Fruit fly (Drosophila melanogaster) whole organism, embryonic: ENCODE measurements around the gene Sps2.
A peak's percentile ranks its signal among the peaks of the same experiment; 100 is the strongest.

Experiments used
- CG10959 ChIP-seq: fragments of 200-800 bp; sonication (Bioruptor generic); IDR thresholded peaks from 2 replicates; pipeline ENCODE4 v1.3.6; 2022; ENCODE audit warnings: missing biosample characterization, missing genetic modification characterization
- CG11247 ChIP-seq: fragments of 200-800 bp; sonication (Bioruptor generic); IDR thresholded peaks from 2 replicates; pipeline ENCODE4 v1.3.6; 2022; ENCODE audit warnings: missing biosample characterization, missing genetic modification characterization
- CG11398 ChIP-seq: fragments of 200-800 bp; sonication (Bioruptor generic); optimal IDR thresholded peaks from 2 replicates; lab custom pipeline; 2016; ENCODE audit warnings: missing biosample characterization, missing genetic modification characterization
- CG12942 ChIP-seq: fragments of 200-800 bp; sonication (Bioruptor generic); optimal IDR thresholded peaks from 3 replicates; lab custom pipeline; 2016; ENCODE audit warnings: missing biosample characterization, missing genetic modification characterization
- CG13296 ChIP-seq: fragments of 200-800 bp; sonication (Bioruptor generic); optimal IDR thresholded peaks from 3 replicates; lab custom pipeline; 2018; ENCODE audit warnings: missing biosample characterization, mild to moderate bottlenecking, missing genetic modification characterization
- CG14050 ChIP-seq: fragments of 200-800 bp; sonication (Bioruptor generic); IDR thresholded peaks from 3 replicates; pipeline ENCODE4 v1.3.6; 2022; ENCODE audit warnings: missing biosample characterization, missing genetic modification characterization
- CG1529 ChIP-seq: fragments of 200-800 bp; sonication (Bioruptor generic); optimal IDR thresholded peaks from 3 replicates; lab custom pipeline; 2018; ENCODE audit warnings: missing biosample characterization, missing genetic modification characterization
- CG15514 ChIP-seq: fragments of 200-800 bp; sonication (Bioruptor generic); optimal IDR thresholded peaks from 3 replicates; lab custom pipeline; 2017; ENCODE audit warnings: missing biosample characterization, missing genetic modification characterization, mild to moderate bottlenecking, moderate library complexity, missing genetic modification reagents
- CG1792 ChIP-seq: fragments of 200-800 bp; sonication (Bioruptor generic); optimal IDR thresholded peaks from 2 replicates; lab custom pipeline; 2016; ENCODE audit warnings: missing biosample characterization, missing genetic modification characterization
- CG18262 ChIP-seq: fragments of 200-800 bp; optimal IDR thresholded peaks from 3 replicates; lab custom pipeline; 2019; ENCODE audit warnings: missing biosample characterization, mild to moderate bottlenecking, missing genetic modification characterization, moderate library complexity
- CG3065 ChIP-seq: fragments of 200-800 bp; sonication (Bioruptor generic); optimal IDR thresholded peaks from 2 replicates; lab custom pipeline; 2016; ENCODE audit warnings: missing biosample characterization, missing genetic modification characterization
- CG4730 ChIP-seq: fragments of 200-800 bp; sonication (Bioruptor generic); IDR thresholded peaks from 2 replicates; pipeline ENCODE4 v1.3.6; 2022; ENCODE audit warnings: missing biosample characterization, missing genetic modification characterization
- CG5180 ChIP-seq: fragments of 200-800 bp; sonication (Bioruptor generic); optimal IDR thresholded peaks from 3 replicates; lab custom pipeline; 2017; ENCODE audit warnings: missing biosample characterization, missing genetic modification characterization, mild to moderate bottlenecking, moderate library complexity, missing genetic modification reagents
- CG6175 ChIP-seq: fragments of 200-800 bp; sonication (Bioruptor generic); IDR thresholded peaks from 3 replicates; pipeline ENCODE4 v1.3.6; 2022; ENCODE audit warnings: missing biosample characterization, missing genetic modification characterization
- CG7839 ChIP-seq: fragments of 200-800 bp; sonication (Bioruptor generic); optimal IDR thresholded peaks from 3 replicates; lab custom pipeline; 2018; ENCODE audit warnings: missing biosample characterization, mild to moderate bottlenecking, missing genetic modification characterization, moderate library complexity
- D ChIP-seq, 2 experiments: fragments of 200-800 bp in 1 of 2; fragments of >200 bp in 1 of 2; sonication (Bioruptor generic) in 1 of 2; optimal IDR thresholded peaks; 2 replicates in 1 of 2; 3 replicates in 1 of 2; lab custom pipeline; 2017; ENCODE audit warnings: mild to moderate bottlenecking in 1 of 2, missing biosample characterization in 1 of 2, missing genetic modification characterization in 1 of 2, missing genetic modification reagents in 1 of 2
- Dfd ChIP-seq, 2 experiments: fragments of >200 bp; optimal IDR thresholded peaks; 2 replicates each; lab custom pipeline; 2017; ENCODE audit warnings: missing biosample characterization in 2 of 2, missing genetic modification characterization in 2 of 2
- Dip2 ChIP-seq: fragments of 200-800 bp; sonication (Bioruptor generic); IDR thresholded peaks from 2 replicates; pipeline ENCODE4 v1.3.6; 2022; ENCODE audit warnings: missing biosample characterization, missing genetic modification characterization
- Drgx ChIP-seq: fragments of 200-800 bp; sonication (Bioruptor generic); IDR thresholded peaks from 2 replicates; pipeline ENCODE4 v1.3.6; 2022; ENCODE audit warnings: missing biosample characterization, missing genetic modification characterization
- E2f2 ChIP-seq: fragments of 200-800 bp; sonication (Bioruptor generic); IDR thresholded peaks from 2 replicates; pipeline ENCODE4 v1.3.6; 2022; ENCODE audit warnings: missing biosample characterization, missing genetic modification characterization
- Fer3 ChIP-seq: fragments of 200-800 bp; sonication (Bioruptor generic); optimal IDR thresholded peaks from 2 replicates; lab custom pipeline; 2018; ENCODE audit warnings: missing biosample characterization, mild to moderate bottlenecking, missing genetic modification characterization, moderate library complexity
- HLH54F ChIP-seq: fragments of 200-800 bp; sonication (Bioruptor generic); optimal IDR thresholded peaks from 3 replicates; lab custom pipeline; 2016; ENCODE audit warnings: missing biosample characterization, missing genetic modification characterization
- Lpt ChIP-seq: fragments of >200 bp; optimal IDR thresholded peaks from 2 replicates; lab custom pipeline; 2018; ENCODE audit warnings: missing biosample characterization, missing genetic modification characterization
- NFAT ChIP-seq: fragments of 200-800 bp; sonication (Bioruptor generic); IDR thresholded peaks from 2 replicates; pipeline ENCODE4 v1.3.6; 2022; ENCODE audit warnings: missing biosample characterization, missing genetic modification characterization
- NfI ChIP-seq: fragments of 200-800 bp; sonication (Bioruptor generic); optimal IDR thresholded peaks from 3 replicates; lab custom pipeline; 2018; ENCODE audit warnings: missing biosample characterization, mild to moderate bottlenecking, missing genetic modification characterization, moderate library complexity
- Oaz ChIP-seq: fragments of 200-800 bp; sonication (Bioruptor generic); IDR thresholded peaks from 2 replicates; pipeline ENCODE4 v1.3.6; 2022; ENCODE audit warnings: missing biosample characterization, missing genetic modification characterization
- Ptx1 ChIP-seq: fragments of 200-800 bp; sonication (Bioruptor generic); IDR thresholded peaks from 2 replicates; pipeline ENCODE4 v1.3.6; 2022; ENCODE audit warnings: missing biosample characterization, missing genetic modification characterization
- Ravus ChIP-seq: fragments of 200-800 bp; sonication (Bioruptor generic); IDR thresholded peaks from 2 replicates; pipeline ENCODE4 v1.3.6; 2022; ENCODE audit warnings: missing biosample characterization, missing genetic modification characterization
- bbx ChIP-seq: fragments of 200-800 bp; sonication (Bioruptor generic); IDR thresholded peaks from 2 replicates; pipeline ENCODE4 v1.3.6; 2022; ENCODE audit warnings: missing biosample characterization, missing genetic modification characterization; ENCODE audit not compliant: partially characterized antibody
- ci ChIP-seq: fragments of 200-800 bp; sonication (Bioruptor generic); IDR thresholded peaks from 3 replicates; pipeline ENCODE4 v1.3.6; 2022; ENCODE audit warnings: missing biosample characterization, missing genetic modification characterization
- dmrt11E ChIP-seq: fragments of 200-800 bp; sonication (Bioruptor generic); optimal IDR thresholded peaks from 3 replicates; lab custom pipeline; 2018; ENCODE audit warnings: missing biosample characterization, mild to moderate bottlenecking, missing genetic modification characterization, moderate library complexity
- fd3F ChIP-seq: fragments of 200-800 bp; sonication (Bioruptor generic); optimal IDR thresholded peaks from 2 replicates; lab custom pipeline; 2018; ENCODE audit warnings: missing biosample characterization, mild to moderate bottlenecking, missing genetic modification characterization, moderate library complexity
- gcm2 ChIP-seq: fragments of 200-800 bp; sonication (Bioruptor generic); optimal IDR thresholded peaks from 2 replicates; lab custom pipeline; 2016; ENCODE audit warnings: missing biosample characterization, missing genetic modification characterization
- gem ChIP-seq: fragments of 200-800 bp; sonication (Bioruptor generic); optimal IDR thresholded peaks from 2 replicates; lab custom pipeline; 2019; ENCODE audit warnings: missing biosample characterization, mild to moderate bottlenecking, missing genetic modification characterization, moderate library complexity
- gsb ChIP-seq: fragments of 200-800 bp; sonication (Bioruptor generic); IDR thresholded peaks from 2 replicates; pipeline ENCODE4 v1.3.6; 2022; ENCODE audit warnings: missing biosample characterization, missing genetic modification characterization
- h ChIP-seq: fragments of >200 bp; optimal IDR thresholded peaks from 2 replicates; lab custom pipeline; 2017
- ken ChIP-seq: fragments of 200-800 bp; sonication (Bioruptor generic); IDR thresholded peaks from 3 replicates; pipeline ENCODE4 v1.3.6; 2022; ENCODE audit warnings: missing biosample characterization, missing genetic modification characterization
- lov ChIP-seq, 2 experiments: fragments of 200-800 bp in 1 of 2; fragments of >200 bp in 1 of 2; sonication (Bioruptor generic) in 1 of 2; IDR thresholded peaks in 1 of 2; optimal IDR thresholded peaks in 1 of 2; 2 replicates in 1 of 2; 3 replicates in 1 of 2; pipeline versions ENCODE4 v1.3.6 to Lab custom; 2017 to 2022; ENCODE audit warnings: missing biosample characterization in 1 of 2, missing genetic modification characterization in 1 of 2
- oc ChIP-seq: fragments of 200-800 bp; sonication (Bioruptor generic); optimal IDR thresholded peaks from 2 replicates; lab custom pipeline; 2018; ENCODE audit warnings: missing biosample characterization, mild to moderate bottlenecking, missing genetic modification characterization, moderate library complexity
- pho ChIP-seq: fragments of 200-800 bp; sonication (Bioruptor generic); optimal IDR thresholded peaks from 2 replicates; lab custom pipeline; 2016; ENCODE audit warnings: missing biosample characterization, missing genetic modification characterization
- sens ChIP-seq: fragments of 200-800 bp; sonication (Bioruptor generic); peaks from one replicate; lab custom pipeline; 2016; ENCODE audit warnings: missing biosample characterization, missing genetic modification characterization
- seq ChIP-seq: fragments of 200-800 bp; sonication (Bioruptor generic); IDR thresholded peaks from 2 replicates; pipeline ENCODE4 v1.3.6; 2022; ENCODE audit warnings: missing biosample characterization, missing genetic modification characterization
- slou ChIP-seq: fragments of 200-800 bp; sonication (Bioruptor generic); optimal IDR thresholded peaks from 3 replicates; lab custom pipeline; 2016; ENCODE audit warnings: missing biosample characterization, missing genetic modification characterization
- ssp ChIP-seq: fragments of 200-800 bp; sonication (Bioruptor generic); IDR thresholded peaks from 2 replicates; pipeline ENCODE4 v1.3.6; 2022; ENCODE audit warnings: missing biosample characterization, missing genetic modification characterization
- toy ChIP-seq: fragments of 200-800 bp; sonication (Bioruptor generic); IDR thresholded peaks from 2 replicates; pipeline ENCODE4 v1.3.6; 2022; ENCODE audit warnings: missing biosample characterization, missing genetic modification characterization
- trem ChIP-seq: fragments of 200-800 bp; optimal IDR thresholded peaks from 3 replicates; lab custom pipeline; 2019; ENCODE audit warnings: missing biosample characterization, mild to moderate bottlenecking, missing genetic modification characterization, moderate library complexity
- ttk ChIP-seq: fragments of 200-800 bp; sonication (Bioruptor generic); IDR thresholded peaks from 2 replicates; pipeline ENCODE4 v2.1.2; 2022; ENCODE audit warnings: missing biosample characterization, missing genetic modification characterization
- tup ChIP-seq: fragments of 200-800 bp; sonication (Bioruptor generic); optimal IDR thresholded peaks from 2 replicates; lab custom pipeline; 2016; ENCODE audit warnings: missing biosample characterization, mild to moderate bottlenecking, missing genetic modification characterization, moderate library complexity
- unpg ChIP-seq: fragments of 200-800 bp; sonication (Bioruptor generic); optimal IDR thresholded peaks from 3 replicates; lab custom pipeline; 2018; ENCODE audit warnings: missing biosample characterization, mild to moderate bottlenecking, missing genetic modification characterization, moderate library complexity
- usp ChIP-seq: fragments of >200 bp; optimal IDR thresholded peaks from 2 replicates; lab custom pipeline; 2017; ENCODE audit warnings: missing biosample characterization, missing genetic modification characterization
- vvl ChIP-seq: fragments of 200-800 bp; sonication (Bioruptor generic); IDR thresholded peaks from 2 replicates; pipeline ENCODE4 v1.3.6; 2022; ENCODE audit warnings: missing biosample characterization, missing genetic modification characterization

The Sps2 gene

dm6 chr2L:10310614-10311382 is 31.6 kb upstream of the Sps2 start, which contains the start of gene Cdk5alpha (continued):
- TF ChIP-seq lov (optimal IDR thresholded peaks at IDR 0.05; lab: Kevin White, UChicago), result no peak
- no peak for TF ChIP-seq lov (GFP tag; IDR thresholded peaks at IDR 0.05; lab: Robert Waterston, UW)
- no peak for TF ChIP-seq CG5180 (GFP tag; lab: Kevin White, UChicago)
- no peak for TF ChIP-seq Dip2 (GFP tag; lab: Robert Waterston, UW)
- TF ChIP-seq ttk (GFP tag; lab: Robert Waterston, UW), result no peak
- no peak for TF ChIP-seq HLH54F (GFP tag; lab: Kevin White, UChicago)
- peak; percentile 8 for TF ChIP-seq CG15514 (GFP tag; lab: Kevin White, UChicago)
- no peak for TF ChIP-seq CG4730 (GFP tag; lab: Robert Waterston, UW)
- no peak for TF ChIP-seq Fer3 (tag; lab: Kevin White, UChicago)
- peak; percentile 85 for TF ChIP-seq seq (GFP tag; lab: Robert Waterston, UW)
- no peak for TF ChIP-seq pho
- no peak for TF ChIP-seq CG11398 (GFP tag; lab: Kevin White, UChicago)
- TF ChIP-seq CG6175 (GFP tag; lab: Robert Waterston, UW), result no peak
- no peak for TF ChIP-seq CG11247
- no peak for TF ChIP-seq E2f2 (GFP tag; lab: Robert Waterston, UW)
- TF ChIP-seq CG18262 (tag; lab: Kevin White, UChicago), result no peak
- TF ChIP-seq usp (GFP tag; lab: Kevin White, UChicago), result no peak
- no peak for TF ChIP-seq oc (tag; lab: Kevin White, UChicago)
- TF ChIP-seq unpg (GFP tag; lab: Kevin White, UChicago), result no peak
- no peak for TF ChIP-seq dmrt11E (tag; lab: Kevin White, UChicago)
- no peak for TF ChIP-seq CG1792 (GFP tag; lab: Kevin White, UChicago)
- TF ChIP-seq Lpt (GFP tag; lab: Kevin White, UChicago), result no peak
- no peak for TF ChIP-seq CG1529 (GFP tag; lab: Kevin White, UChicago)
- TF ChIP-seq ci (GFP tag; lab: Robert Waterston, UW), result no peak
- no peak for TF ChIP-seq ssp
- no peak for TF ChIP-seq Ptx1 (GFP tag; lab: Robert Waterston, UW)
- TF ChIP-seq sens, result peak; percentile 85
- TF ChIP-seq D (optimal IDR thresholded peaks at IDR 0.05; lab: Kevin White, UChicago), result no peak
- TF ChIP-seq D (GFP tag; optimal IDR thresholded peaks at IDR 0.05; lab: Kevin White, UChicago), result no peak
- TF ChIP-seq Ravus, result no peak
- TF ChIP-seq toy (GFP tag; lab: Robert Waterston, UW), result no peak
- TF ChIP-seq Drgx (GFP tag; lab: Robert Waterston, UW), result no peak
- TF ChIP-seq gem (tag; lab: Kevin White, UChicago), result no peak
- no peak for TF ChIP-seq slou (GFP tag; lab: Kevin White, UChicago)
- TF ChIP-seq CG12942 (GFP tag; lab: Kevin White, UChicago), result no peak
- TF ChIP-seq fd3F, result no peak
- TF ChIP-seq Oaz, result no peak
- TF ChIP-seq vvl (GFP tag; lab: Robert Waterston, UW), result no peak
- no peak for TF ChIP-seq NFAT (GFP tag; lab: Robert Waterston, UW)
- no peak for TF ChIP-seq h
- TF ChIP-seq gcm2, result no peak
- no peak for TF ChIP-seq CG14050 (GFP tag; lab: Robert Waterston, UW)
- no peak for TF ChIP-seq gsb (GFP tag; lab: Robert Waterston, UW)
- no peak for TF ChIP-seq Dfd (GFP tag; optimal IDR thresholded peaks at IDR 0.05; lab: Kevin White, UChicago)
- peak; percentile 29 for TF ChIP-seq bbx (GFP tag; lab: Robert Waterston, UW)
- TF ChIP-seq CG10959, result no peak
- no peak for TF ChIP-seq NfI
- no peak for TF ChIP-seq tup (GFP tag; lab: Kevin White, UChicago)
- TF ChIP-seq CG13296 (GFP tag; lab: Kevin White, UChicago), result no peak
- peak; percentile 31 for TF ChIP-seq trem (tag; lab: Kevin White, UChicago)
- TF ChIP-seq CG7839 (tag; lab: Kevin White, UChicago), result no peak
- no peak for TF ChIP-seq ken (GFP tag; lab: Robert Waterston, UW)
- TF ChIP-seq CG3065, result no peak
